Worm (Caenorhabditis elegans): ENCODE results near the gene idpp-4.

ce11 chrII:10288926-10289325, 32.3 kb upstream of the idpp-4 start:
- TF ChIP-seq nhr-11 (tag; optimal IDR thresholded peaks at IDR 0.05) = no peak
- TF ChIP-seq rnt-1 (tag; optimal IDR thresholded peaks at IDR 0.05) = peak; percentile 44
- no peak for TF ChIP-seq nhr-77 (tag; optimal IDR thresholded peaks at IDR 0.05)
- no peak for TF ChIP-seq sox-4 (tag; optimal IDR thresholded peaks at IDR 0.05)
- TF ChIP-seq nhr-237 (tag; optimal IDR thresholded peaks at IDR 0.05) = no peak
- no peak for TF ChIP-seq ceh-63 (GFP tag; optimal IDR thresholded peaks at IDR 0.05)
- peak in 1 of 2 experiments; percentile 1 for TF ChIP-seq lsy-2 (tag; optimal IDR thresholded peaks at IDR 0.05)
- no peak for TF ChIP-seq mep-1 (tag; optimal IDR thresholded peaks at IDR 0.05)
- TF ChIP-seq elt-2 (tag; optimal IDR thresholded peaks at IDR 0.05) = no peak
- no peak for TF ChIP-seq hlh-4 (tag; optimal IDR thresholded peaks at IDR 0.05)
- TF ChIP-seq zag-1 (tag; optimal IDR thresholded peaks at IDR 0.05) = no peak

Data from whole organism, L1 larva.